Worm (Caenorhabditis elegans): Measurements from ENCODE around the gene F56A8.5.
A peak's percentile ranks its signal among the peaks of the same experiment; 100 is the strongest.

Gene F56A8.5

ce11 chrIII:13258163-13258562 lies 7.5 kb upstream of the F56A8.5 start (continued):
- no peak for TF ChIP-seq C04F5.9 (tag; optimal IDR thresholded peaks at IDR 0.05)
- no peak for TF ChIP-seq nhr-76 (tag; optimal IDR thresholded peaks at IDR 0.05)
- TF ChIP-seq efl-1 (optimal IDR thresholded peaks at IDR 0.05) = peak; percentile 45 to 57
- peak in 1 of 2 experiments; percentile 28 for TF ChIP-seq efl-1 (GFP tag; optimal IDR thresholded peaks at IDR 0.05 in 1 of 2)
- no peak for TF ChIP-seq mab-9 (GFP tag; IDR thresholded peaks at IDR 0.05)
- TF ChIP-seq pag-3 (tag; optimal IDR thresholded peaks at IDR 0.05; ENCODE audit: borderline replicate concordance, insufficient read depth) = no peak

- TF ChIP-seq pax-3 (tag; optimal IDR thresholded peaks at IDR 0.05) (no peak), hpl-2 (GFP tag; optimal IDR thresholded peaks at IDR 0.05) (no peak), efl-1 (optimal IDR thresholded peaks at IDR 0.05) (peak; percentile 39 to 57), efl-1 (GFP tag; optimal IDR thresholded peaks at IDR 0.05 in 1 of 2) (peak; percentile 41 to 91), elt-3 (tag; optimal IDR thresholded peaks at IDR 0.05) (peak in 1 of 6 experiments; percentile 24), lin-14 (GFP tag; optimal IDR thresholded peaks at IDR 0.05) (peak; percentile 82), snu-23 (GFP tag; optimal IDR thresholded peaks at IDR 0.05) (peak; percentile 46), ceh-8 (GFP tag; optimal IDR thresholded peaks at IDR 0.05) (no peak), nhr-20 (tag; optimal IDR thresholded peaks at IDR 0.05) (peak; percentile 20), mep-1 (tag; optimal IDR thresholded peaks at IDR 0.05) (peak; percentile 35), fkh-4 (tag; optimal IDR thresholded peaks at IDR 0.05; ENCODE audit: borderline replicate concordance) (no peak), unc-98 (GFP tag; IDR thresholded peaks at IDR 0.05) (no peak), unc-130 (tag; optimal IDR thresholded peaks at IDR 0.05) (peak; percentile 13), nhr-71 (tag; optimal IDR thresholded peaks at IDR 0.05) (peak; percentile 37), fos-1 (tag; optimal IDR thresholded peaks at IDR 0.05) (no peak), rnt-1 (tag; optimal IDR thresholded peaks at IDR 0.05) (peak; percentile 61), lsy-2 (tag; optimal IDR thresholded peaks at IDR 0.05) (peak in 1 of 2 experiments; percentile 16), ceh-90 (tag; optimal IDR thresholded peaks at IDR 0.05) (no peak), tlp-1 (tag; optimal IDR thresholded peaks at IDR 0.05) (no peak), blmp-1 (tag; optimal IDR thresholded peaks at IDR 0.05) (peak; percentile 14), sptf-1 (tag; optimal IDR thresholded peaks at IDR 0.05) (no peak), lin-39 (tag; optimal IDR thresholded peaks at IDR 0.05) (no peak), lin-35 (GFP tag; optimal IDR thresholded peaks at IDR 0.05) (peak; percentile 6 to 16), ets-5 (GFP tag; IDR thresholded peaks at IDR 0.05) (no peak), egl-13 (tag; optimal IDR thresholded peaks at IDR 0.05) (no peak), swsn-7 (tag; optimal IDR thresholded peaks at IDR 0.05) (no peak), dpl-1 (GFP tag; optimal IDR thresholded peaks at IDR 0.05) (peak in 2 of 3 experiments; percentile 19 to 24)
Measured at ce11 chrIII:13258752-13259151, 6.9 kb upstream of the F56A8.5 start.

- TF ChIP-seq efl-1 (optimal IDR thresholded peaks at IDR 0.05) (no peak), efl-1 (GFP tag; optimal IDR thresholded peaks at IDR 0.05 in 1 of 2) (peak in 1 of 2 experiments; percentile 74), hpl-2 (GFP tag; optimal IDR thresholded peaks at IDR 0.05) (no peak)
Measured at ce11 chrIII:13260344-13260743, 5.3 kb upstream of the F56A8.5 start.

ce11 chrIII:13262987-13263386 lies 2.7 kb upstream of the F56A8.5 start, which contains the start of gene F56A8.4:
F56A8.4 (plus strand) TSS chrIII:13263287.
- TF ChIP-seq ceh-88 (GFP tag; IDR thresholded peaks at IDR 0.05) (no peak), snpc-4 (tag; optimal IDR thresholded peaks at IDR 0.05) (no peak), aha-1 (tag; optimal IDR thresholded peaks at IDR 0.05) (no peak), C16A3.4 (tag; optimal IDR thresholded peaks at IDR 0.05) (no peak), nhr-90 (tag; optimal IDR thresholded peaks at IDR 0.05; ENCODE audit: poor library complexity) (no peak), nhr-47 (tag; optimal IDR thresholded peaks at IDR 0.05) (no peak), rnt-1 (tag; optimal IDR thresholded peaks at IDR 0.05) (no peak), pag-3 (tag; optimal IDR thresholded peaks at IDR 0.05; ENCODE audit: borderline replicate concordance, insufficient read depth) (no peak), unc-62 (GFP tag; optimal IDR thresholded peaks at IDR 0.05) (no peak), mdl-1 (tag; optimal IDR thresholded peaks at IDR 0.05) (no peak), skn-1 (tag; optimal IDR thresholded peaks at IDR 0.05) (no peak), zag-1 (tag; optimal IDR thresholded peaks at IDR 0.05) (no peak)
